Fruit fly (Drosophila melanogaster): Measurements from ENCODE around the gene Vps52.

DNA sequence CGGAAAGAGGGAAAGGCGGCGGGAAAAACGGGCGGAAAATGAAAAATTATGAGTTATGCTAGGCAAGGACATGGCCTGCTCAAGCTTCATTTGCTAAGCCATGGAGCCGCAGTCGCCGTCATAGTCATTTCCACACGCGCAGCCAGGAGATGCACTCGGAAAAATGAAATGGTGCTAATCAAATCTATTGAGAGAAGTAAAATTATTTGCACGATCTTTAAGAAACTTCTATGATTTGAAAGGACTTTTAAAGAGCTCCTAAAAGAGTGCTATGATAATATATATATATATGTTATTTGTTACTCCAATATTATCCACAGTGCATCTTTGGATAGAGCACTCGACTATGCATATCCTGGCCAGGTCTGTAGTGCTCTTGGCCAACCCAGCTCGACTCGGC lies 44.6 kb downstream of the Vps52 start:
- TF ChIP-seq Sin3A (optimal IDR thresholded peaks at IDR 0.05) (no peak), h (optimal IDR thresholded peaks at IDR 0.05) (no peak), psq (optimal IDR thresholded peaks at IDR 0.05) (no peak), ttk (optimal IDR thresholded peaks at IDR 0.05) (no peak), insv (optimal IDR thresholded peaks at IDR 0.05) (no peak)

All from Kc167 (cell line).